Fruit fly (Drosophila melanogaster) whole organism, prepupa: ENCODE data around the gene Gdi.

Experiments used
- Blimp-1 ChIP-seq: fragments of 200-800 bp; sonication (Bioruptor generic); optimal IDR thresholded peaks from 3 replicates; lab custom pipeline; 2017; ENCODE audit warnings: missing biosample characterization, missing genetic modification characterization, mild to moderate bottlenecking, moderate library complexity, missing genetic modification reagents
- CG10631 ChIP-seq: fragments of 200-800 bp; sonication (Bioruptor generic); optimal IDR thresholded peaks from 2 replicates; lab custom pipeline; 2016; ENCODE audit warnings: missing biosample characterization, missing genetic modification characterization
- CG10669 ChIP-seq: fragments of 200-800 bp; sonication (Bioruptor generic); optimal IDR thresholded peaks from 3 replicates; lab custom pipeline; 2018; ENCODE audit warnings: missing biosample characterization, mild to moderate bottlenecking, missing genetic modification characterization, moderate library complexity
- CG15336 ChIP-seq: fragments of 200-800 bp; sonication (Bioruptor generic); IDR thresholded peaks from 2 replicates; pipeline ENCODE4 v1.3.6; 2022; ENCODE audit warnings: missing biosample characterization, missing genetic modification characterization
- CG1621 ChIP-seq: fragments of 200-800 bp; sonication (Bioruptor generic); optimal IDR thresholded peaks from 3 replicates; lab custom pipeline; 2018; ENCODE audit warnings: missing biosample characterization, mild to moderate bottlenecking, missing genetic modification characterization
- CG16779 ChIP-seq: fragments of 200-800 bp; sonication (Bioruptor generic); optimal IDR thresholded peaks from 3 replicates; lab custom pipeline; 2017; ENCODE audit warnings: missing biosample characterization, mild to moderate bottlenecking, missing genetic modification characterization
- CG32006 ChIP-seq: fragments of 200-800 bp; sonication (Bioruptor generic); optimal IDR thresholded peaks from 3 replicates; lab custom pipeline; 2017; ENCODE audit warnings: missing biosample characterization, mild to moderate bottlenecking, missing genetic modification characterization
- CG34406 ChIP-seq: fragments of 200-800 bp; sonication (Bioruptor generic); optimal IDR thresholded peaks from 3 replicates; lab custom pipeline; 2016; ENCODE audit warnings: missing biosample characterization, missing genetic modification characterization
- CG6163 ChIP-seq: fragments of 200-800 bp; sonication (Bioruptor generic); IDR thresholded peaks from 3 replicates; pipeline ENCODE4 v1.3.6; 2022; ENCODE audit warnings: missing biosample characterization, missing genetic modification characterization
- CG6276 ChIP-seq: fragments of 200-800 bp; sonication (Bioruptor generic); optimal IDR thresholded peaks from 2 replicates; lab custom pipeline; 2017; ENCODE audit warnings: missing biosample characterization, mild to moderate bottlenecking, missing genetic modification characterization
- CG6808 ChIP-seq: fragments of 200-800 bp; sonication (Bioruptor generic); optimal IDR thresholded peaks from 3 replicates; lab custom pipeline; 2017; ENCODE audit warnings: missing biosample characterization, missing genetic modification characterization, mild to moderate bottlenecking, moderate library complexity, missing genetic modification reagents
- CG8119 ChIP-seq: fragments of 200-800 bp; sonication (Bioruptor generic); IDR thresholded peaks from 3 replicates; pipeline ENCODE4 v1.3.6; 2022; ENCODE audit warnings: missing biosample characterization, missing genetic modification characterization
- CG9139 ChIP-seq: fragments of 200-800 bp; sonication (Bioruptor generic); optimal IDR thresholded peaks from 3 replicates; lab custom pipeline; 2017; ENCODE audit warnings: missing biosample characterization, mild to moderate bottlenecking, missing genetic modification characterization
- Eip78C ChIP-seq: fragments of 200-800 bp; sonication (Bioruptor generic); peaks from one replicate; lab custom pipeline; 2016; ENCODE audit warnings: missing biosample characterization, missing genetic modification characterization
- Eip93F ChIP-seq: fragments of 200-800 bp; sonication (Bioruptor generic); optimal IDR thresholded peaks from 2 replicates; lab custom pipeline; 2016; ENCODE audit warnings: missing biosample characterization, mild to moderate bottlenecking, missing genetic modification characterization
- Ets21C ChIP-seq: fragments of 200-800 bp; sonication (Bioruptor generic); optimal IDR thresholded peaks from 3 replicates; lab custom pipeline; 2016; ENCODE audit warnings: missing biosample characterization, missing genetic modification characterization
- Ets96B ChIP-seq: fragments of 200-800 bp; optimal IDR thresholded peaks from 2 replicates; lab custom pipeline; 2019; ENCODE audit warnings: missing biosample characterization, mild to moderate bottlenecking, missing genetic modification characterization, moderate library complexity
- Hr39 ChIP-seq: fragments of 200-800 bp; sonication (Bioruptor generic); optimal IDR thresholded peaks from 2 replicates; lab custom pipeline; 2016; ENCODE audit warnings: missing biosample characterization, missing genetic modification characterization
- Hr4 ChIP-seq: fragments of 200-800 bp; sonication (Bioruptor generic); optimal IDR thresholded peaks from 3 replicates; lab custom pipeline; 2016; ENCODE audit warnings: missing biosample characterization, missing genetic modification characterization
- Lpt ChIP-seq: fragments of 200-800 bp; sonication (Bioruptor generic); optimal IDR thresholded peaks from 3 replicates; lab custom pipeline; 2016; ENCODE audit warnings: missing biosample characterization, missing genetic modification characterization
- Met ChIP-seq: fragments of 200-800 bp; sonication (Bioruptor generic); optimal IDR thresholded peaks from 3 replicates; lab custom pipeline; 2016; ENCODE audit warnings: missing biosample characterization, missing genetic modification characterization
- OdsH ChIP-seq: fragments of 200-800 bp; sonication (Bioruptor generic); optimal IDR thresholded peaks from 3 replicates; lab custom pipeline; 2016; ENCODE audit warnings: missing biosample characterization, missing genetic modification characterization
- achi ChIP-seq: fragments of 200-800 bp; sonication (Bioruptor generic); optimal IDR thresholded peaks from 3 replicates; lab custom pipeline; 2016; ENCODE audit warnings: missing biosample characterization, missing genetic modification characterization
- acj6 ChIP-seq: fragments of 200-800 bp; sonication (Bioruptor generic); optimal IDR thresholded peaks from 3 replicates; lab custom pipeline; 2016; ENCODE audit warnings: missing biosample characterization, missing genetic modification characterization
- eg ChIP-seq: fragments of 200-800 bp; sonication (Bioruptor generic); IDR thresholded peaks from 3 replicates; pipeline ENCODE4 v1.3.6; 2022; ENCODE audit warnings: missing biosample characterization, missing genetic modification characterization
- esn ChIP-seq: fragments of 200-800 bp; sonication (Bioruptor generic); optimal IDR thresholded peaks from 2 replicates; lab custom pipeline; 2016; ENCODE audit warnings: missing biosample characterization, mild to moderate bottlenecking, missing genetic modification characterization, moderate library complexity
- fkh ChIP-seq: fragments of 200-800 bp; sonication (Bioruptor generic); optimal IDR thresholded peaks from 3 replicates; lab custom pipeline; 2017; ENCODE audit warnings: missing biosample characterization, mild to moderate bottlenecking, missing genetic modification characterization, moderate library complexity
- pdm3 ChIP-seq: fragments of 200-800 bp; sonication (Bioruptor generic); optimal IDR thresholded peaks from 3 replicates; lab custom pipeline; 2016; ENCODE audit warnings: missing biosample characterization, missing genetic modification characterization
- salr ChIP-seq, 2 experiments: fragments of 200-800 bp; sonication (Bioruptor generic); optimal IDR thresholded peaks; 3 replicates each; lab custom pipeline; 2016 to 2018; ENCODE audit warnings: missing biosample characterization in 2 of 2, missing genetic modification characterization in 2 of 2, mild to moderate bottlenecking in 1 of 2
- spab ChIP-seq: fragments of 200-800 bp; sonication (Bioruptor generic); optimal IDR thresholded peaks from 2 replicates; lab custom pipeline; 2017; ENCODE audit warnings: missing biosample characterization, mild to moderate bottlenecking, missing genetic modification characterization, missing genetic modification reagents
- ss ChIP-seq, 2 experiments: fragments of 200-800 bp; sonication (Bioruptor generic); optimal IDR thresholded peaks; 2 replicates in 1 of 2; 3 replicates in 1 of 2; lab custom pipeline; 2017 to 2018; ENCODE audit warnings: mild to moderate bottlenecking in 2 of 2, missing biosample characterization in 2 of 2, missing genetic modification characterization in 2 of 2, moderate library complexity in 1 of 2
- svp ChIP-seq: fragments of 200-800 bp; sonication (Bioruptor generic); peaks from one replicate; lab custom pipeline; 2016; ENCODE audit warnings: missing biosample characterization, missing genetic modification characterization
- topi ChIP-seq: fragments of 200-800 bp; sonication (Bioruptor generic); optimal IDR thresholded peaks from 3 replicates; lab custom pipeline; 2016; ENCODE audit warnings: missing biosample characterization, missing genetic modification characterization

Gdi gene

dm6 chr2L:9505372-9506103, 10.9 kb upstream of the Gdi start (continued):
- TF ChIP-seq salr (GFP tag; optimal IDR thresholded peaks at IDR 0.05; lab: Kevin White, UChicago) (peak in 1 of 2 experiments; percentile 24), ss (GFP tag; optimal IDR thresholded peaks at IDR 0.05; lab: Kevin White, UChicago) (no peak), Ets96B (tag; lab: Kevin White, UChicago) (no peak), eg (GFP tag; lab: Robert Waterston, UW) (peak; percentile 52; the same call in 1 of the 3 replicates), CG6163 (GFP tag; lab: Robert Waterston, UW) (no peak)

DNA sequence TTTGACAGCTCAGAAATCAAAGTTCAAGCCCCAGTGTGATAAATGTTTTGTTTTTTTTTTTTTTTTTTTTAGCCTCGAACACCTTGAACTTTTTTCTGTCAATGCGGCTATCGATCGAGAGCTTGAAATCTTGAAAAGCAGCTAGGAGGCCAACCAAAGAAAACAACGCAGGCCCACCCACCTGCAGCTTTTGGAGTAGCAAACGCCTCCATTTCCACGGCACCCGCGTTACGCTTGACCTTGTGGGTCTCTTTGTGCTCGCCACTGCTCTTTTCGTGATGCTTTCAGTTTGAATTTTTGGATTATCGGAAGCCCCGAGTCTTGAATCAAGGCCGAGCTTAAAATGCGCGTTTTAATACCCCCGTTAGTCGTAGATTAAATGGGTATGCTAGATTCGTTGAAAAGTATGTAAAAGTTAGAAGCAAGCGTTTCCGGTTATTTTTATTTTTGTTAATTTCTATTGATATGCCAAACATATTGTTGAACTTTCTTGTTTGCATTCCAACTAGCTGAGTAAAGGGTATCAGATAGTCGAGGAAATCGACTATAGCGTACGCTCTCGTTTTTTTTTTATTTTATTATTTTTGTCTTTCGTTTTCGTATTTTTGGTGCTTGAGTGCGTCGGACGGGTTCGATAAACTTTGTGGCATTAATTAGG, 8.2 kb upstream of the Gdi start:
- TF ChIP-seq OdsH (GFP tag; lab: Kevin White, UChicago): peak; percentile 0
- TF ChIP-seq CG34406 (GFP tag; lab: Kevin White, UChicago): no peak
- peak; percentile 63 for TF ChIP-seq svp
- TF ChIP-seq CG6276 (GFP tag; lab: Kevin White, UChicago): no peak
- peak; percentile 47 for TF ChIP-seq CG32006 (GFP tag; lab: Kevin White, UChicago)
- TF ChIP-seq esn (GFP tag; lab: Kevin White, UChicago): peak; percentile 10
- TF ChIP-seq spab (GFP tag; lab: Kevin White, UChicago): no peak
- no peak for TF ChIP-seq Hr39 (GFP tag; lab: Kevin White, UChicago)
- peak; percentile 53; the same call in 2 of the 3 replicates for TF ChIP-seq CG8119 (GFP tag; lab: Robert Waterston, UW)
- TF ChIP-seq Met (GFP tag; lab: Kevin White, UChicago): peak; percentile 2
- no peak for TF ChIP-seq Ets21C
- TF ChIP-seq eg (GFP tag; lab: Robert Waterston, UW): peak; percentile 59; the same call in 2 of the 3 replicates
- peak; percentile 43; the same call in 1 of the 2 replicates for TF ChIP-seq CG15336 (GFP tag; lab: Robert Waterston, UW)
- TF ChIP-seq Eip78C: peak; percentile 69
- no peak for TF ChIP-seq Eip93F
- TF ChIP-seq CG1621 (tag; lab: Kevin White, UChicago): no peak
- TF ChIP-seq Hr4 (GFP tag; lab: Kevin White, UChicago): peak; percentile 7
- no peak for TF ChIP-seq Blimp-1 (GFP tag; lab: Kevin White, UChicago)
- TF ChIP-seq Lpt (GFP tag; lab: Kevin White, UChicago): no peak

- TF ChIP-seq pdm3: no peak
- TF ChIP-seq CG9139 (GFP tag; lab: Kevin White, UChicago): no peak
- no peak for TF ChIP-seq Ets96B (tag; lab: Kevin White, UChicago)
- no peak for TF ChIP-seq CG16779 (tag; lab: Kevin White, UChicago)
- no peak for TF ChIP-seq CG10669
- no peak for TF ChIP-seq acj6
- no peak for TF ChIP-seq achi (GFP tag; lab: Kevin White, UChicago)
- no peak for TF ChIP-seq CG6808
- no peak for TF ChIP-seq CG8119 (GFP tag; lab: Robert Waterston, UW)
- TF ChIP-seq salr (GFP tag; optimal IDR thresholded peaks at IDR 0.05; lab: Kevin White, UChicago): no peak
- TF ChIP-seq CG10631 (GFP tag; lab: Kevin White, UChicago): no peak
- no peak for TF ChIP-seq CG6163 (GFP tag; lab: Robert Waterston, UW)
- TF ChIP-seq Eip93F: no peak
Measured at dm6 chr2L:9500454-9500853, 5.8 kb upstream of the Gdi start.

dm6 chr2L:9498985-9499249, 4.2 kb upstream of the Gdi start:
- TF ChIP-seq topi (GFP tag; lab: Kevin White, UChicago) (no peak), fkh (GFP tag; lab: Kevin White, UChicago) (peak; percentile 11)
